Fruit fly (Drosophila melanogaster) whole organism, embryonic: ENCODE measurements around the gene PGRP-LE.
A peak's percentile ranks its signal among the peaks of the same experiment; 100 is the strongest.

Source experiments
- Asciz ChIP-seq: fragments of 200-800 bp; sonication (Bioruptor generic); optimal IDR thresholded peaks from 2 replicates; lab custom pipeline; 2017; ENCODE audit warnings: missing biosample characterization, mild to moderate bottlenecking, missing genetic modification characterization, missing genetic modification reagents
- Bgb ChIP-seq: fragments of 200-800 bp; sonication (Bioruptor generic); IDR thresholded peaks from 2 replicates; pipeline ENCODE4 v1.3.6; 2022; ENCODE audit warnings: missing biosample characterization, missing genetic modification characterization; ENCODE audit not compliant: partially characterized antibody
- Blimp-1 ChIP-seq: fragments of 200-800 bp; sonication (Bioruptor generic); optimal IDR thresholded peaks from 3 replicates; lab custom pipeline; 2018; ENCODE audit warnings: missing biosample characterization, missing genetic modification characterization, mild to moderate bottlenecking, moderate library complexity, missing genetic modification reagents
- CG10462 ChIP-seq: fragments of 200-800 bp; sonication (Bioruptor generic); optimal IDR thresholded peaks from 2 replicates; lab custom pipeline; 2016; ENCODE audit warnings: missing biosample characterization, missing genetic modification characterization
- CG10654 ChIP-seq: fragments of 200-800 bp; sonication (Bioruptor generic); optimal IDR thresholded peaks from 2 replicates; lab custom pipeline; 2016; ENCODE audit warnings: missing biosample characterization, missing genetic modification characterization
- CG11696 ChIP-seq: fragments of 200-800 bp; sonication (Bioruptor generic); IDR thresholded peaks from 2 replicates; pipeline ENCODE4 v1.3.6; 2022; ENCODE audit warnings: missing biosample characterization, missing genetic modification characterization
- CG12236 ChIP-seq: fragments of 200-800 bp; sonication (Bioruptor generic); optimal IDR thresholded peaks from 2 replicates; lab custom pipeline; 2016; ENCODE audit warnings: missing biosample characterization, missing genetic modification characterization
- CG12299 ChIP-seq: fragments of 200-800 bp; sonication (Bioruptor generic); optimal IDR thresholded peaks from 2 replicates; lab custom pipeline; 2018; ENCODE audit warnings: missing biosample characterization, mild to moderate bottlenecking, missing genetic modification characterization
- CG14965 ChIP-seq: fragments of 200-800 bp; sonication (Bioruptor generic); optimal IDR thresholded peaks from 2 replicates; lab custom pipeline; 2016; ENCODE audit warnings: missing biosample characterization, missing genetic modification characterization, borderline replicate concordance
- CG16813 ChIP-seq: fragments of 200-800 bp; sonication (Bioruptor generic); IDR thresholded peaks from 3 replicates; pipeline ENCODE4 v1.3.6; 2022; ENCODE audit warnings: missing biosample characterization, missing genetic modification characterization; ENCODE audit not compliant: partially characterized antibody
- CG18764 ChIP-seq: fragments of 200-800 bp; sonication (Bioruptor generic); optimal IDR thresholded peaks from 3 replicates; lab custom pipeline; 2016; ENCODE audit warnings: missing biosample characterization, missing genetic modification characterization
- CG2875 ChIP-seq: fragments of 200-800 bp; sonication (Bioruptor generic); optimal IDR thresholded peaks from 2 replicates; lab custom pipeline; 2017; ENCODE audit warnings: missing biosample characterization, mild to moderate bottlenecking, missing genetic modification characterization, missing genetic modification reagents
- CG30403 ChIP-seq: fragments of 200-800 bp; sonication (Bioruptor generic); optimal IDR thresholded peaks from 3 replicates; lab custom pipeline; 2016; ENCODE audit warnings: missing biosample characterization, missing genetic modification characterization
- CG31224 ChIP-seq: fragments of 200-800 bp; sonication (Bioruptor generic); IDR thresholded peaks from 2 replicates; pipeline ENCODE4 v1.3.6; 2022; ENCODE audit warnings: missing biosample characterization, missing genetic modification characterization
- CG32772 ChIP-seq: fragments of 200-800 bp; sonication (Bioruptor generic); IDR thresholded peaks from 2 replicates; pipeline ENCODE4 v1.3.6; 2022; ENCODE audit warnings: missing biosample characterization, missing genetic modification characterization
- CG4854 ChIP-seq: fragments of 200-800 bp; sonication (Bioruptor generic); optimal IDR thresholded peaks from 2 replicates; lab custom pipeline; 2016; ENCODE audit warnings: missing biosample characterization, missing genetic modification characterization, inconsistent platforms
- CG5245 ChIP-seq: fragments of 200-800 bp; sonication (Bioruptor generic); optimal IDR thresholded peaks from 3 replicates; lab custom pipeline; 2016; ENCODE audit warnings: missing biosample characterization, missing genetic modification characterization
- CG6272 ChIP-seq: fragments of 200-800 bp; sonication (Bioruptor generic); IDR thresholded peaks from 2 replicates; pipeline ENCODE4 v1.3.6; 2022; ENCODE audit warnings: missing biosample characterization, missing genetic modification characterization
- CG6765 ChIP-seq: fragments of 200-800 bp; sonication (Bioruptor generic); optimal IDR thresholded peaks from 3 replicates; lab custom pipeline; 2017; ENCODE audit warnings: missing biosample characterization, mild to moderate bottlenecking, missing genetic modification characterization
- CG8359 ChIP-seq: fragments of 200-800 bp; sonication (Bioruptor generic); optimal IDR thresholded peaks from 2 replicates; lab custom pipeline; 2017; ENCODE audit warnings: missing biosample characterization, mild to moderate bottlenecking, missing genetic modification characterization, borderline replicate concordance
- CkIIα-i1 ChIP-seq: fragments of 200-800 bp; sonication (Bioruptor generic); IDR thresholded peaks from 2 replicates; pipeline ENCODE4 v1.3.6; 2022; ENCODE audit warnings: missing biosample characterization, missing genetic modification characterization
- CrebB ChIP-seq: fragments of 200-800 bp; sonication (Bioruptor generic); optimal IDR thresholded peaks from 3 replicates; lab custom pipeline; 2018; ENCODE audit warnings: missing biosample characterization, mild to moderate bottlenecking, missing genetic modification characterization
- Fer3 ChIP-seq: fragments of 200-800 bp; sonication (Bioruptor generic); optimal IDR thresholded peaks from 2 replicates; lab custom pipeline; 2018; ENCODE audit warnings: missing biosample characterization, mild to moderate bottlenecking, missing genetic modification characterization, moderate library complexity
- Gsc ChIP-seq: fragments of 200-800 bp; sonication (Bioruptor generic); IDR thresholded peaks from 2 replicates; pipeline ENCODE4 v1.3.6; 2022; ENCODE audit warnings: missing biosample characterization, missing genetic modification characterization
- HHEX ChIP-seq: fragments of 200-800 bp; sonication (Bioruptor generic); optimal IDR thresholded peaks from 3 replicates; lab custom pipeline; 2017; ENCODE audit warnings: missing biosample characterization, mild to moderate bottlenecking, missing genetic modification characterization, missing genetic modification reagents
- HLH3B ChIP-seq: fragments of 200-800 bp; sonication (Bioruptor generic); IDR thresholded peaks from 2 replicates; pipeline ENCODE4 v1.3.6; 2022; ENCODE audit warnings: missing biosample characterization, missing genetic modification characterization
- Meics ChIP-seq: fragments of 200-800 bp; sonication (Bioruptor generic); optimal IDR thresholded peaks from 2 replicates; lab custom pipeline; 2017; ENCODE audit warnings: missing biosample characterization, mild to moderate bottlenecking, missing genetic modification characterization
- Pdp1 ChIP-seq, 2 experiments: fragments of 200-800 bp; sonication (Bioruptor generic); optimal IDR thresholded peaks; 3 replicates each; lab custom pipeline; 2016; ENCODE audit warnings: missing biosample characterization in 2 of 2, missing genetic modification characterization in 2 of 2, mild to moderate bottlenecking in 1 of 2, moderate library complexity in 1 of 2
- Sry-β ChIP-seq: fragments of 200-800 bp; sonication (Bioruptor generic); optimal IDR thresholded peaks from 2 replicates; lab custom pipeline; 2018; ENCODE audit warnings: missing biosample characterization, mild to moderate bottlenecking, missing genetic modification characterization, moderate library complexity
- Stat92E ChIP-seq, 3 experiments: fragments of >200 bp in 2 of 3; fragments of 200-800 bp in 1 of 3; sonication (Bioruptor generic) in 1 of 3; optimal IDR thresholded peaks; 2 replicates each; lab custom pipeline; 2017 to 2019; ENCODE audit warnings: missing biosample characterization in 3 of 3, missing genetic modification characterization in 3 of 3, mild to moderate bottlenecking in 1 of 3, moderate library complexity in 1 of 3
- Tbp ChIP-seq: fragments of >200 bp; optimal IDR thresholded peaks from 2 replicates; lab custom pipeline; 2018; ENCODE audit warnings: missing biosample characterization, missing genetic modification characterization
- ara ChIP-seq: fragments of 200-800 bp; sonication (Bioruptor generic); IDR thresholded peaks from 2 replicates; pipeline ENCODE4 v1.3.6; 2022; ENCODE audit warnings: missing biosample characterization, missing genetic modification characterization
- btn ChIP-seq: fragments of 200-800 bp; sonication (Bioruptor generic); optimal IDR thresholded peaks from 2 replicates; lab custom pipeline; 2016; ENCODE audit warnings: missing biosample characterization, missing genetic modification characterization
- cad ChIP-seq: fragments of >200 bp; optimal IDR thresholded peaks from 2 replicates; lab custom pipeline; 2017; ENCODE audit warnings: missing biosample characterization, missing genetic modification characterization
- crol ChIP-seq: fragments of 200-800 bp; sonication (Bioruptor generic); IDR thresholded peaks from 2 replicates; pipeline ENCODE4 v1.3.6; 2022; ENCODE audit warnings: missing biosample characterization, missing genetic modification characterization
- dati ChIP-seq: fragments of 200-800 bp; sonication (Bioruptor generic); IDR thresholded peaks from 2 replicates; pipeline ENCODE4 v1.3.6; 2022; ENCODE audit warnings: missing biosample characterization, missing genetic modification characterization
- dm ChIP-seq: fragments of 200-800 bp; sonication (Bioruptor generic); optimal IDR thresholded peaks from 3 replicates; lab custom pipeline; 2016; ENCODE audit warnings: missing biosample characterization, missing genetic modification characterization
- dmrt11E ChIP-seq: fragments of 200-800 bp; sonication (Bioruptor generic); optimal IDR thresholded peaks from 3 replicates; lab custom pipeline; 2018; ENCODE audit warnings: missing biosample characterization, mild to moderate bottlenecking, missing genetic modification characterization, moderate library complexity
- eyg ChIP-seq: fragments of 200-800 bp; sonication (Bioruptor generic); optimal IDR thresholded peaks from 3 replicates; lab custom pipeline; 2016; ENCODE audit warnings: missing biosample characterization, missing genetic modification characterization
- fd96Cb ChIP-seq: fragments of 200-800 bp; sonication (Bioruptor generic); optimal IDR thresholded peaks from 2 replicates; lab custom pipeline; 2018; ENCODE audit warnings: missing biosample characterization, mild to moderate bottlenecking, missing genetic modification characterization, moderate library complexity
- gcm ChIP-seq: fragments of 200-800 bp; sonication (Bioruptor generic); optimal IDR thresholded peaks from 2 replicates; lab custom pipeline; 2019; ENCODE audit warnings: missing biosample characterization, mild to moderate bottlenecking, missing genetic modification characterization, moderate library complexity
- luna ChIP-seq: fragments of 200-800 bp; sonication (Bioruptor generic); optimal IDR thresholded peaks from 2 replicates; lab custom pipeline; 2016; ENCODE audit warnings: missing biosample characterization, missing genetic modification characterization
- sc ChIP-seq, 3 experiments: fragments of >200 bp in 2 of 3; fragments of 200-800 bp in 1 of 3; sonication (Bioruptor generic) in 1 of 3; optimal IDR thresholded peaks; 2 replicates in 2 of 3; 3 replicates in 1 of 3; lab custom pipeline; 2017; ENCODE audit warnings: mild to moderate bottlenecking in 1 of 3, missing biosample characterization in 1 of 3, missing genetic modification characterization in 1 of 3, missing genetic modification reagents in 1 of 3
- sens-2 ChIP-seq: fragments of 200-800 bp; sonication (Bioruptor generic); IDR thresholded peaks from 2 replicates; pipeline ENCODE4 v1.3.6; 2022; ENCODE audit warnings: missing biosample characterization, missing genetic modification characterization
- sqz ChIP-seq: fragments of 200-800 bp; sonication (Bioruptor generic); optimal IDR thresholded peaks from 3 replicates; lab custom pipeline; 2018; ENCODE audit warnings: missing biosample characterization, mild to moderate bottlenecking, missing genetic modification characterization
- tap ChIP-seq: fragments of 200-800 bp; optimal IDR thresholded peaks from 3 replicates; lab custom pipeline; 2019; ENCODE audit warnings: missing biosample characterization, mild to moderate bottlenecking, missing genetic modification characterization, moderate library complexity
- tx ChIP-seq: fragments of 200-800 bp; sonication (Bioruptor generic); optimal IDR thresholded peaks from 2 replicates; lab custom pipeline; 2016; ENCODE audit warnings: missing biosample characterization, missing genetic modification characterization
- zen ChIP-seq: fragments of 200-800 bp; sonication (Bioruptor generic); optimal IDR thresholded peaks from 3 replicates; lab custom pipeline; 2018; ENCODE audit warnings: missing biosample characterization, mild to moderate bottlenecking, missing genetic modification characterization, moderate library complexity

The PGRP-LE gene

DNA sequence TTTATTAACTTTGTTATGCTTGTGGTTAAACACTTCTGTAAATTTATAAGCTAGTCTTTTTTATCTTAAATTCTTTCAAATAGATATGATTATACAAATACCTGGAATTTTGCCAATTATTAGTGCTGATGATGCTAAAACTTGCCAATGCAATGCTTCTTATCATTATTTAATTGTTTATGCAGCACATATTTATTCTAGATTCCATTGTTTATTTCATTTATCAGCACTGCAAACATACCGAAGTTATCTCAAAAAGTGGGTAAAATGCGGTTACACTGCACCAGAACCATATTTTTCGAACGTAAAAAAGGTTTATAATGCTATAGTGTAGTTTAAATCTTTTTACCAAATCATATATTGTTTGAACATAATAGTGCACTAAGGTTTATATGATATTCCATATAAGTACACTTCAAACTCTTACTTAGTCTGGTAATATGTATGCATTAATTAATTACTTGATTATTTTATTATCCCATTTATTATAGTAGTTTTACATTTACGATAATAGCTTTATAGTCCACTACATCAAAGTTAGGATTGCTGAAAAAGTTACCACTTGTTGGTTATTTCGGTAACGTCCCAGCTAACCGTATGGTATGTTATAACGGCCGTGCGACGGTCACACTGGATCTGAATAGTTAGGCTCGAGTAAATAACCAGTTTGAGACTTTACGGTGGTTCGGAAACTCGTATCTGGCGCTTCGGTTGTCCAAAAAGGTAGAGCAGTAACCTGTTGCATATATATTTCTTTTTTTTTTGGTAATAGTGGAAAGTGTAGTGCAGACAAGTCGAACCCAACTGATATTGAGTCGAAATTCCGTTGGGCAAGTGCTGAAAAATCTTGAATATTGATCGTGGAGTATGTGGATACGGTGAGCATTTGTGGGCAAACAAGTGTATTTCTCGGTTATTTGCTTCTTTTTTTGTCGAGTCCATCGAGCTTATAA is 15.2 kb downstream of the PGRP-LE start, which contains the start of gene Rhp (continued):
- TF ChIP-seq CrebB (tag; lab: Kevin White, UChicago), result peak; percentile 76
- TF ChIP-seq Bgb (GFP tag; lab: Robert Waterston, UW), result peak; percentile 55; the same call in 1 of the 2 replicates
- TF ChIP-seq CG31224 (GFP tag; lab: Robert Waterston, UW), result no peak
- no peak for TF ChIP-seq CG12236 (GFP tag; lab: Kevin White, UChicago)
- TF ChIP-seq CG32772 (GFP tag; lab: Robert Waterston, UW), result no peak
- no peak for TF ChIP-seq CG10462 (GFP tag; lab: Kevin White, UChicago)
- no peak for TF ChIP-seq CG11696 (GFP tag; lab: Robert Waterston, UW)
- TF ChIP-seq CG5245, result no peak
- TF ChIP-seq CG30403 (GFP tag; lab: Kevin White, UChicago), result no peak
- TF ChIP-seq ara (GFP tag; lab: Robert Waterston, UW), result no peak
- TF ChIP-seq CG18764 (GFP tag; lab: Kevin White, UChicago), result peak; percentile 17
- no peak for TF ChIP-seq btn
- peak; percentile 51 for TF ChIP-seq Fer3 (tag; lab: Kevin White, UChicago)
- TF ChIP-seq Blimp-1, result peak; percentile 64
- peak; percentile 57 for TF ChIP-seq dmrt11E (tag; lab: Kevin White, UChicago)
- no peak for TF ChIP-seq CkIIα-i1 (GFP tag; lab: Robert Waterston, UW)
- TF ChIP-seq HLH3B, result no peak
- TF ChIP-seq eyg (GFP tag; lab: Kevin White, UChicago), result no peak
- no peak for TF ChIP-seq Stat92E (GFP tag; optimal IDR thresholded peaks at IDR 0.05; lab: Kevin White, UChicago)
- no peak for TF ChIP-seq tx (GFP tag; lab: Kevin White, UChicago)
- no peak for TF ChIP-seq sc (optimal IDR thresholded peaks at IDR 0.05; lab: Kevin White, UChicago)
- TF ChIP-seq sc (GFP tag; optimal IDR thresholded peaks at IDR 0.05; lab: Kevin White, UChicago), result no peak
- peak; percentile 58 for TF ChIP-seq sqz
- no peak for TF ChIP-seq CG6765 (GFP tag; lab: Kevin White, UChicago)
- no peak for TF ChIP-seq Tbp (GFP tag; lab: Kevin White, UChicago)
- TF ChIP-seq dm (GFP tag; lab: Kevin White, UChicago), result no peak
- TF ChIP-seq cad (GFP tag; lab: Kevin White, UChicago), result no peak
- no peak for TF ChIP-seq luna
- no peak for TF ChIP-seq Gsc (GFP tag; lab: Robert Waterston, UW)
- peak; percentile 51 for TF ChIP-seq HHEX
- no peak for TF ChIP-seq sens-2 (GFP tag; lab: Robert Waterston, UW)
- TF ChIP-seq CG6272 (GFP tag; lab: Robert Waterston, UW), result no peak
- TF ChIP-seq Pdp1 (GFP tag; optimal IDR thresholded peaks at IDR 0.05; lab: Kevin White, UChicago), result peak in 1 of 2 experiments; percentile 19
- peak; percentile 64 for TF ChIP-seq Asciz
- TF ChIP-seq Meics (GFP tag; lab: Kevin White, UChicago), result peak; percentile 51
- TF ChIP-seq tap (tag; lab: Kevin White, UChicago), result peak; percentile 69
- TF ChIP-seq CG16813 (GFP tag; lab: Robert Waterston, UW), result peak; percentile 27; the same call in 1 of the 3 replicates
- no peak for TF ChIP-seq CG10654
- TF ChIP-seq crol, result no peak
- TF ChIP-seq Sry-β (GFP tag; lab: Kevin White, UChicago), result peak; percentile 33
- no peak for TF ChIP-seq CG14965 (GFP tag; lab: Kevin White, UChicago)
- TF ChIP-seq zen, result no peak
- peak; percentile 46 for TF ChIP-seq CG2875 (GFP tag; lab: Kevin White, UChicago)
- TF ChIP-seq gcm (GFP tag; lab: Kevin White, UChicago), result peak; percentile 71
- no peak for TF ChIP-seq CG4854 (GFP tag; lab: Kevin White, UChicago)
- no peak for TF ChIP-seq fd96Cb (tag; lab: Kevin White, UChicago)
- peak; percentile 25 for TF ChIP-seq CG8359 (GFP tag; lab: Kevin White, UChicago)
- peak; percentile 65 for TF ChIP-seq CG12299 (tag; lab: Kevin White, UChicago)
- TF ChIP-seq dati (GFP tag; lab: Robert Waterston, UW), result no peak
